Worm (Caenorhabditis elegans) whole organism, L1 larva: ENCODE results near the gene F59A7.2.

Experiments
- dpl-1 ChIP-seq, 3 experiments: fragments of 150-350 bp in 2 of 3; sonication (generic microtip) in 1 of 3; optimal IDR thresholded peaks; 2 replicates each; lab custom pipeline; 2014 to 2017; ENCODE audit warnings: missing biosample characterization in 3 of 3, missing genetic modification characterization in 3 of 3, missing genetic modification reagents in 3 of 3
- fos-1 ChIP-seq: fragments of 150-350 bp; optimal IDR thresholded peaks from 2 replicates; lab custom pipeline; 2014; ENCODE audit warnings: missing biosample characterization, missing genetic modification characterization
- nhr-28 ChIP-seq: fragments of 150-350 bp; optimal IDR thresholded peaks from 2 replicates; lab custom pipeline; 2014; ENCODE audit warnings: missing biosample characterization, missing genetic modification characterization
- ztf-4 ChIP-seq: fragments of 150-350 bp; optimal IDR thresholded peaks from 2 replicates; lab custom pipeline; 2014; ENCODE audit warnings: missing biosample characterization, missing genetic modification characterization

ce11 chrV:2004229-2004628, 12.1 kb downstream of the F59A7.2 start, which contains the start of gene clec-206:
- TF ChIP-seq fos-1 (no peak), ztf-4 (tag; lab: Kevin White, UChicago) (no peak), dpl-1 (GFP tag; optimal IDR thresholded peaks at IDR 0.05; lab: Kevin White, UChicago) (no peak), nhr-28 (no peak)
